Fruit fly (Drosophila melanogaster) whole organism, wandering third instar larva: Measurements from ENCODE around the gene CG31533.

ENCODE experiments used
- CG9705 ChIP-seq: fragments of 200-800 bp; sonication (Bioruptor generic); optimal IDR thresholded peaks from 2 replicates; lab custom pipeline; 2018; ENCODE audit warnings: missing biosample characterization, mild to moderate bottlenecking, missing genetic modification characterization
- Dfd ChIP-seq: fragments of >200 bp; optimal IDR thresholded peaks from 2 replicates; lab custom pipeline; 2017; ENCODE audit warnings: missing biosample characterization, missing genetic modification characterization
- HLH106 ChIP-seq: fragments of 200-800 bp; optimal IDR thresholded peaks from 3 replicates; lab custom pipeline; 2019; ENCODE audit warnings: missing biosample characterization, mild to moderate bottlenecking, missing genetic modification characterization, moderate library complexity
- Hr78 ChIP-seq: fragments of >200 bp; optimal IDR thresholded peaks from 2 replicates; lab custom pipeline; 2017; ENCODE audit warnings: missing biosample characterization, missing genetic modification characterization
- Jra ChIP-seq: sonication (Bioruptor generic); optimal IDR thresholded peaks from 2 replicates; lab custom pipeline; 2016; ENCODE audit warnings: missing biosample characterization, missing genetic modification characterization
- Mio ChIP-seq: sonication (Bioruptor generic); optimal IDR thresholded peaks from 2 replicates; lab custom pipeline; 2016; ENCODE audit warnings: missing biosample characterization, missing genetic modification characterization
- N ChIP-seq: fragments of >200 bp; optimal IDR thresholded peaks from 2 replicates; lab custom pipeline; 2018; ENCODE audit warnings: missing biosample characterization, missing external identifiers, missing genetic modification characterization
- h ChIP-seq: fragments of 200-800 bp; sonication (Bioruptor generic); optimal IDR thresholded peaks from 3 replicates; lab custom pipeline; 2016; ENCODE audit warnings: missing biosample characterization, mild to moderate bottlenecking, missing genetic modification characterization
- pan ChIP-seq: fragments of >200 bp; optimal IDR thresholded peaks from 2 replicates; lab custom pipeline; 2017
- psq ChIP-seq: fragments of 200-800 bp; sonication (Bioruptor generic); optimal IDR thresholded peaks from 3 replicates; lab custom pipeline; 2017; ENCODE audit warnings: missing biosample characterization, mild to moderate bottlenecking, missing genetic modification characterization, moderate library complexity

DNA sequence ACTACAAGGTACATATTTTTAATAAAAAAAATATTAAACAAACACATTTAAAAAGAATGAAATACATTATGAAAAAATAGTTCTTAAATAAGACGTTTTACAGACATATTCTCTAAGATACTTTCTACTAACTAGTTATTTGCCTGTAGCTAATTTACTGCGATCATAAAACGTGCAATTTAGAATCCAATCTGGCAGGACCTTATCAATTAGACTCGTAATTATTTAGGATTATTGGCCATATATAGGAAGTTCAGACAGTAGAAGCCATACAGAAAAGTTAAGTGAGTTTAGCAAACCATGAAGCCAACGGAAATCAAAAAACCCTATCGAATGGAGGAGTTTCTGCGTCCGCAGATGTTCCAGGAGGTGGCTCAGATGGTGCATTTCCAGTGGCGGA lies 48.1 kb downstream of the CG31533 start, which contains the start of gene Or88a:
- TF ChIP-seq h (GFP tag; lab: Kevin White, UChicago) (no peak), HLH106 (tag; lab: Kevin White, UChicago) (no peak), Dfd (GFP tag; lab: Kevin White, UChicago) (no peak), N (no peak), pan (lab: Kevin White, UChicago) (no peak), Hr78 (GFP tag; lab: Kevin White, UChicago) (no peak), Mio (GFP tag; lab: Kevin White, UChicago) (no peak), CG9705 (GFP tag; lab: Kevin White, UChicago) (no peak), psq (GFP tag; lab: Kevin White, UChicago) (no peak), Jra (GFP tag; lab: Kevin White, UChicago) (no peak)
